Worm (Caenorhabditis elegans) whole organism, young adult: ENCODE results near the gene AC3.12.
A peak's percentile ranks its signal among the peaks of the same experiment; 100 is the strongest.

Experiments used
- B0261.1 ChIP-seq: sonication (generic microtip); optimal IDR thresholded peaks from 2 replicates; lab custom pipeline; 2016; ENCODE audit warnings: mild to moderate bottlenecking, missing genetic modification characterization, moderate library complexity, missing compliant biosample characterization
- F22D6.2 ChIP-seq: sonication (generic microtip); optimal IDR thresholded peaks from 2 replicates; lab custom pipeline; 2016; ENCODE audit warnings: mild to moderate bottlenecking, missing genetic modification characterization, missing compliant biosample characterization
- F33H1.4 ChIP-seq: fragments of 200-800 bp; sonication (Bioruptor generic); IDR thresholded peaks from 2 replicates; pipeline ENCODE4 v1.3.6; 2022; ENCODE audit warnings: missing genetic modification reagents, missing genetic modification characterization, missing compliant biosample characterization
- F49E8.2 ChIP-seq: sonication (generic microtip); optimal IDR thresholded peaks from 3 replicates; lab custom pipeline; 2017; ENCODE audit warnings: missing genetic modification characterization, mild to moderate bottlenecking, missing compliant biosample characterization, antibody characterized with exemption, moderate library complexity; ENCODE audit not compliant: insufficient read depth
- K11D2.4 ChIP-seq: fragments of 200-800 bp; sonication (Bioruptor generic); IDR thresholded peaks from 2 replicates; pipeline ENCODE4 v1.3.6; 2022; ENCODE audit warnings: missing genetic modification reagents, missing genetic modification characterization, missing compliant biosample characterization
- Y53G8AR.9 ChIP-seq: fragments of 200-800 bp; sonication (Bioruptor generic); conservative IDR thresholded peaks from 2 replicates; pipeline ENCODE4 v1.3.6; 2022; ENCODE audit warnings: missing genetic modification reagents, missing genetic modification characterization, missing compliant biosample characterization
- ZK185.1 ChIP-seq: sonication (generic microtip); optimal IDR thresholded peaks from 2 replicates; lab custom pipeline; 2016; ENCODE audit warnings: mild to moderate bottlenecking, missing genetic modification characterization, missing compliant biosample characterization; ENCODE audit not compliant: poor library complexity, severe bottlenecking
- akir-1 ChIP-seq: fragments of 200-800 bp; sonication (Bioruptor generic); optimal IDR thresholded peaks from 2 replicates; lab custom pipeline; 2018; ENCODE audit warnings: mild to moderate bottlenecking, missing genetic modification characterization, moderate library complexity, missing compliant biosample characterization
- aptf-2 ChIP-seq: fragments of 200-800 bp; sonication (Bioruptor generic); conservative IDR thresholded peaks from 2 replicates; pipeline ENCODE4 v1.3.6; 2022; ENCODE audit warnings: missing genetic modification reagents, missing genetic modification characterization, missing compliant biosample characterization
- athp-1 ChIP-seq: sonication (generic microtip); optimal IDR thresholded peaks from 2 replicates; lab custom pipeline; 2017; ENCODE audit warnings: mild to moderate bottlenecking, missing genetic modification characterization, missing compliant biosample characterization
- bed-2 ChIP-seq: fragments of 200-800 bp; sonication (Bioruptor generic); IDR thresholded peaks from 2 replicates; pipeline ENCODE4 v1.3.6; 2022; ENCODE audit warnings: missing genetic modification reagents, missing genetic modification characterization, missing compliant biosample characterization
- ccch-3 ChIP-seq: fragments of 200-800 bp; sonication (Bioruptor generic); optimal IDR thresholded peaks from 2 replicates; lab custom pipeline; 2018; ENCODE audit warnings: mild to moderate bottlenecking, missing genetic modification characterization, missing compliant biosample characterization
- cebp-1 ChIP-seq, 2 experiments: fragments of 200-800 bp in 1 of 2; sonication (Bioruptor generic) in 1 of 2; sonication (generic microtip) in 1 of 2; IDR thresholded peaks in 1 of 2; optimal IDR thresholded peaks in 1 of 2; 2 replicates each; pipeline versions ENCODE4 v1.3.6 to Lab custom; 2017 to 2022; ENCODE audit warnings: missing compliant biosample characterization in 2 of 2, missing genetic modification characterization in 2 of 2, mild to moderate bottlenecking in 1 of 2, missing genetic modification reagents in 1 of 2, moderate library complexity in 1 of 2
- ceh-100 ChIP-seq: fragments of 200-800 bp; sonication (Bioruptor generic); IDR thresholded peaks from 2 replicates; pipeline ENCODE4 v1.3.6; 2022; ENCODE audit warnings: missing genetic modification reagents, missing genetic modification characterization, missing compliant biosample characterization
- ceh-27 ChIP-seq: fragments of 200-800 bp; sonication (Bioruptor generic); optimal IDR thresholded peaks from 2 replicates; lab custom pipeline; 2018; ENCODE audit warnings: mild to moderate bottlenecking, missing genetic modification characterization, moderate library complexity, missing compliant biosample characterization
- ceh-91 ChIP-seq: fragments of 200-800 bp; sonication (Bioruptor generic); IDR thresholded peaks from 2 replicates; pipeline ENCODE4 v1.3.6; 2022; ENCODE audit warnings: missing genetic modification reagents, missing genetic modification characterization, missing compliant biosample characterization
- dox-1 ChIP-seq: fragments of 200-800 bp; sonication (Bioruptor generic); IDR thresholded peaks from 2 replicates; pipeline ENCODE4 v1.3.6; 2022; ENCODE audit warnings: missing genetic modification reagents, missing genetic modification characterization, missing compliant biosample characterization
- efl-1 ChIP-seq: fragments of 150-350 bp; optimal IDR thresholded peaks from 2 replicates; lab custom pipeline; 2014; ENCODE audit warnings: missing biosample characterization, missing genetic modification reagents, missing genetic modification characterization
- egrh-3 ChIP-seq: fragments of 200-800 bp; sonication (Bioruptor generic); IDR thresholded peaks from 2 replicates; pipeline ENCODE4 v1.3.6; 2022; ENCODE audit warnings: missing genetic modification reagents, missing genetic modification characterization, missing compliant biosample characterization
- ekl-4 ChIP-seq: fragments of 200-800 bp; sonication (Bioruptor generic); IDR thresholded peaks from 2 replicates; pipeline ENCODE4 v1.3.6; 2022; ENCODE audit warnings: missing genetic modification reagents, missing genetic modification characterization, missing compliant biosample characterization
- ets-4 ChIP-seq: fragments of 200-800 bp; sonication (Bioruptor generic); optimal IDR thresholded peaks from 2 replicates; lab custom pipeline; 2018; ENCODE audit warnings: mild to moderate bottlenecking, missing genetic modification characterization, missing compliant biosample characterization
- him-1 ChIP-seq: sonication (generic microtip); optimal IDR thresholded peaks from 2 replicates; lab custom pipeline; 2016; ENCODE audit warnings: missing genotype, missing genetic modification reagents, missing genetic modification characterization, missing compliant biosample characterization
- hlh-26 ChIP-seq: fragments of 200-800 bp; sonication (Bioruptor generic); conservative IDR thresholded peaks from 2 replicates; pipeline ENCODE4 v1.3.6; 2022; ENCODE audit warnings: missing genetic modification reagents, missing genetic modification characterization, missing compliant biosample characterization
- hmg-1.2 ChIP-seq: fragments of 200-800 bp; sonication (Bioruptor generic); IDR thresholded peaks from 2 replicates; pipeline ENCODE4 v1.3.6; 2022; ENCODE audit warnings: missing genetic modification reagents, missing genetic modification characterization, missing compliant biosample characterization
- let-607 ChIP-seq, 2 experiments: fragments of 200-800 bp in 1 of 2; sonication (Bioruptor generic) in 1 of 2; sonication (generic microtip) in 1 of 2; optimal IDR thresholded peaks; 2 replicates each; lab custom pipeline; 2016 to 2018; ENCODE audit warnings: mild to moderate bottlenecking in 2 of 2, missing compliant biosample characterization in 2 of 2, missing genetic modification characterization in 2 of 2, moderate library complexity in 2 of 2, missing genotype in 1 of 2
- lin-35 ChIP-seq, 3 experiments: fragments of 150-350 bp in 2 of 3; sonication (generic microtip) in 1 of 3; optimal IDR thresholded peaks; 2 replicates each; lab custom pipeline; 2014 to 2018; ENCODE audit warnings: missing biosample characterization in 3 of 3, missing genetic modification characterization in 3 of 3, missing genetic modification reagents in 3 of 3
- lin-40 ChIP-seq: sonication (generic microtip); optimal IDR thresholded peaks from 2 replicates; lab custom pipeline; 2016; ENCODE audit warnings: missing genetic modification characterization, mild to moderate bottlenecking, missing compliant biosample characterization, missing genotype, missing genetic modification reagents
- lir-1 ChIP-seq: fragments of 200-800 bp; sonication (Bioruptor generic); conservative IDR thresholded peaks from 2 replicates; pipeline ENCODE4 v1.3.6; 2022; ENCODE audit warnings: missing genetic modification reagents, missing genetic modification characterization, missing compliant biosample characterization
- lsl-1 ChIP-seq: fragments of 200-800 bp; sonication (Bioruptor generic); optimal IDR thresholded peaks from 2 replicates; lab custom pipeline; 2018; ENCODE audit warnings: mild to moderate bottlenecking, missing genetic modification characterization, moderate library complexity, missing compliant biosample characterization
- madf-10 ChIP-seq: sonication (generic microtip); optimal IDR thresholded peaks from 2 replicates; lab custom pipeline; 2016; ENCODE audit warnings: mild to moderate bottlenecking, missing genetic modification characterization, missing compliant biosample characterization
- madf-3 ChIP-seq: fragments of 200-800 bp; sonication (Bioruptor generic); IDR thresholded peaks from 2 replicates; pipeline ENCODE4 v1.3.6; 2022; ENCODE audit warnings: missing genetic modification reagents, missing genetic modification characterization, missing compliant biosample characterization
- madf-6 ChIP-seq: fragments of 200-800 bp; sonication (Bioruptor generic); IDR thresholded peaks from 2 replicates; pipeline ENCODE4 v1.3.6; 2022; ENCODE audit warnings: missing genetic modification reagents, missing genetic modification characterization, missing compliant biosample characterization
- mcd-1 ChIP-seq: fragments of 200-800 bp; sonication (Bioruptor generic); IDR thresholded peaks from 2 replicates; pipeline ENCODE4 v1.3.6; 2022; ENCODE audit warnings: missing genetic modification reagents, missing genetic modification characterization, missing compliant biosample characterization
- nfya-1 ChIP-seq: sonication (generic microtip); optimal IDR thresholded peaks from 2 replicates; lab custom pipeline; 2017; ENCODE audit warnings: antibody characterized with exemption, missing compliant biosample characterization, missing genetic modification characterization, borderline replicate concordance; ENCODE audit not compliant: insufficient read depth
- pha-4 ChIP-seq: fragments of 150-350 bp; sonication (generic microtip); optimal IDR thresholded peaks from 2 replicates; lab custom pipeline; 2014; ENCODE audit warnings: missing biosample characterization, missing genetic modification reagents, missing genetic modification characterization
- rec-8 ChIP-seq, 2 experiments: sonication (generic microtip); optimal IDR thresholded peaks; 2 replicates each; lab custom pipeline; 2016; ENCODE audit warnings: mild to moderate bottlenecking in 2 of 2, missing genetic modification characterization in 2 of 2, missing genetic modification reagents in 2 of 2, missing genotype in 2 of 2, missing biosample characterization in 1 of 2, missing compliant biosample characterization in 1 of 2, moderate library complexity in 1 of 2
- snpc-1.1 ChIP-seq: sonication (generic microtip); optimal IDR thresholded peaks from 2 replicates; lab custom pipeline; 2017; ENCODE audit warnings: missing genetic modification characterization, mild to moderate bottlenecking, missing compliant biosample characterization, antibody characterized with exemption, moderate library complexity, missing genotype, missing genetic modification reagents; ENCODE audit not compliant: insufficient read depth
- somi-1 ChIP-seq: fragments of 200-800 bp; sonication (Bioruptor generic); optimal IDR thresholded peaks from 2 replicates; lab custom pipeline; 2018; ENCODE audit warnings: mild to moderate bottlenecking, missing genetic modification characterization, missing compliant biosample characterization
- unc-62 ChIP-seq: fragments of 150-350 bp; optimal IDR thresholded peaks from 2 replicates; lab custom pipeline; 2014; ENCODE audit warnings: missing biosample characterization, missing genetic modification reagents, missing genetic modification characterization
- xnd-1 ChIP-seq: sonication (generic microtip); optimal IDR thresholded peaks from 2 replicates; lab custom pipeline; 2016; ENCODE audit warnings: missing genotype, missing genetic modification reagents, missing genetic modification characterization, missing compliant biosample characterization
- ztf-22 ChIP-seq: fragments of 200-800 bp; sonication (Bioruptor generic); optimal IDR thresholded peaks from 2 replicates; lab custom pipeline; 2018; ENCODE audit warnings: mild to moderate bottlenecking, missing genetic modification characterization, moderate library complexity, missing compliant biosample characterization

Gene AC3.12

ce11 chrV:10355773-10356335 lies 23.3 kb downstream of the AC3.12 start, which contains the start of gene sluh-7 (continued):
- TF ChIP-seq nfya-1 = no peak
- TF ChIP-seq somi-1 = no peak
- TF ChIP-seq lir-1 (GFP tag; lab: Robert Waterston, UW) = peak; percentile 49; the same call in 1 of the 2 replicates
- no peak for TF ChIP-seq F49E8.2 (tag; lab: Kevin White, UChicago)
- TF ChIP-seq pha-4 (tag; lab: Kevin White, UChicago) = peak; percentile 47
- peak in 1 of 2 experiments; percentile 69 for TF ChIP-seq let-607 (tag; optimal IDR thresholded peaks at IDR 0.05; lab: Kevin White, UChicago)
- TF ChIP-seq efl-1 (GFP tag; lab: Kevin White, UChicago) = peak; percentile 62
- TF ChIP-seq F22D6.2 (tag; lab: Kevin White, UChicago) = peak; percentile 59
- TF ChIP-seq ceh-100 (GFP tag; lab: Robert Waterston, UW) = 0 out of 2 replicates have a peak, but pooled peaks have one; percentile 28
- no peak for TF ChIP-seq snpc-1.1
- no peak for TF ChIP-seq cebp-1 (GFP tag; IDR thresholded peaks at IDR 0.05; lab: Robert Waterston, UW)
- peak; percentile 63 for TF ChIP-seq cebp-1 (tag; optimal IDR thresholded peaks at IDR 0.05; lab: Kevin White, UChicago)
- peak in 1 of 3 experiments; percentile 83 for TF ChIP-seq lin-35 (GFP tag; optimal IDR thresholded peaks at IDR 0.05; lab: Kevin White, UChicago)
- TF ChIP-seq hlh-26 (GFP tag; lab: Robert Waterston, UW) = no peak
- 0 out of 2 replicates have a peak, but pooled peaks have one; percentile 46 for TF ChIP-seq dox-1
- no peak for TF ChIP-seq bed-2
- 0 out of 2 replicates have a peak, but pooled peaks have one; percentile 11 for TF ChIP-seq ceh-91 (GFP tag; lab: Robert Waterston, UW)
- peak; percentile 86 for TF ChIP-seq madf-3 (GFP tag; lab: Robert Waterston, UW)
- TF ChIP-seq F33H1.4 = peak; percentile 65
- TF ChIP-seq athp-1 (tag; lab: Kevin White, UChicago) = peak; percentile 19
- TF ChIP-seq him-1 (tag; lab: Kevin White, UChicago) = peak; percentile 35
- no peak for TF ChIP-seq unc-62 (GFP tag; lab: Kevin White, UChicago)
- TF ChIP-seq rec-8 (tag; optimal IDR thresholded peaks at IDR 0.05; lab: Kevin White, UChicago) = peak in 1 of 2 experiments; percentile 37
- TF ChIP-seq madf-6 (GFP tag; lab: Robert Waterston, UW) = peak; percentile 60; the same call in 1 of the 2 replicates
- peak; percentile 29; the same call in 1 of the 2 replicates for TF ChIP-seq aptf-2 (GFP tag; lab: Robert Waterston, UW)
- peak; percentile 92 for TF ChIP-seq ZK185.1
- TF ChIP-seq akir-1 (GFP tag; lab: Kevin White, UChicago) = no peak
- peak; percentile 89 for TF ChIP-seq ceh-27 (GFP tag; lab: Kevin White, UChicago)
- peak; percentile 34; the same call in 1 of the 2 replicates for TF ChIP-seq ekl-4
- TF ChIP-seq ets-4 (GFP tag; lab: Kevin White, UChicago) = no peak
- peak; percentile 37; the same call in 1 of the 2 replicates for TF ChIP-seq hmg-1.2
- TF ChIP-seq B0261.1 (tag; lab: Kevin White, UChicago) = no peak
- TF ChIP-seq K11D2.4 (GFP tag; lab: Robert Waterston, UW) = 0 out of 2 replicates have a peak, but pooled peaks have one; percentile 39
- peak; percentile 69 for TF ChIP-seq mcd-1 (GFP tag; lab: Robert Waterston, UW)
- peak; percentile 47 for TF ChIP-seq madf-10 (tag; lab: Kevin White, UChicago)
- TF ChIP-seq lsl-1 (GFP tag; lab: Kevin White, UChicago) = peak; percentile 25
- no peak for TF ChIP-seq ztf-22 (GFP tag; lab: Kevin White, UChicago)
- no peak for TF ChIP-seq Y53G8AR.9 (GFP tag; lab: Robert Waterston, UW)
- TF ChIP-seq ccch-3 (GFP tag; lab: Kevin White, UChicago) = peak; percentile 40
- TF ChIP-seq egrh-3 (GFP tag; lab: Robert Waterston, UW) = no peak
- no peak for TF ChIP-seq xnd-1
- peak; percentile 73 for TF ChIP-seq lin-40 (tag; lab: Kevin White, UChicago)
